Worm (Caenorhabditis elegans) whole organism, L4/young adult: ENCODE measurements around the gene F09C6.12.

Experiments used
- W03F9.2 ChIP-seq: fragments of 150-350 bp; optimal IDR thresholded peaks from 2 replicates; lab custom pipeline; 2014; ENCODE audit warnings: missing biosample characterization, missing genetic modification characterization
- dao-5 ChIP-seq: sonication (generic microtip); optimal IDR thresholded peaks from 2 replicates; lab custom pipeline; 2016; ENCODE audit warnings: missing genotype, missing genetic modification characterization, moderate library complexity, missing compliant biosample characterization

DNA sequence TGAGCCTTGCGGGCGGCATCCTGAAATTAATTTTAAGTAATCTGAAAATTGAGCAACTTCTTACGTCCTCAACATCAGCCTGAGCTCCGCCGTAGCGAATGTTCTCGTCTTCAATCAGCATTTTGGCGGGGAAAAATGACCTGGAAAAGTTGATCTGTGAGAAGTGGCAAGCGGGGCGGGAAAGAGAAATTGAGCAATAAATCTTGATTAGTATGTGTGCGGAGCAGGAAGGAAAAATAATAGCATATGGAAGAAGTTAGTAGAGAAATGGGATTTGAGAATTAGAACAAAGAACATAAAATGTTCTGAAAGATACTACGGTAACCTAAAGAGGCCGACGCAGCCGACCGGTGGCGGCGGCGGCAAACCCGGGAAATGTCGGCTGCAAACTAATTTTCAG is 47.7 kb upstream of the F09C6.12 start, which contains the start of gene tni-3:
- TF ChIP-seq dao-5 (no peak), W03F9.2 (tag; lab: Kevin White, UChicago) (no peak)
